Fruit fly (Drosophila melanogaster) whole organism: ENCODE results near the gene Pex14.

Experiments used
- CG8478 ChIP-seq: fragments of >200 bp; optimal IDR thresholded peaks from 2 replicates; lab custom pipeline; 2018; ENCODE audit warnings: inconsistent platforms
- Dll ChIP-seq: fragments of >200 bp; optimal IDR thresholded peaks from 2 replicates; lab custom pipeline; 2017
- EcR ChIP-seq, 2 experiments: fragments of >200 bp; optimal IDR thresholded peaks; 2 replicates each; lab custom pipeline; 2017; ENCODE audit warnings: missing biosample characterization in 2 of 2, missing genetic modification characterization in 2 of 2, missing genetic modification reagents in 2 of 2
- pan ChIP-seq: fragments of >200 bp; optimal IDR thresholded peaks from 2 replicates; lab custom pipeline; 2017
- psq ChIP-seq: fragments of >200 bp; optimal IDR thresholded peaks from 2 replicates; lab custom pipeline; 2017
- usp ChIP-seq: fragments of >200 bp; optimal IDR thresholded peaks from 2 replicates; lab custom pipeline; 2017; ENCODE audit warnings: missing biosample characterization, missing genetic modification characterization, mixed read lengths

DNA sequence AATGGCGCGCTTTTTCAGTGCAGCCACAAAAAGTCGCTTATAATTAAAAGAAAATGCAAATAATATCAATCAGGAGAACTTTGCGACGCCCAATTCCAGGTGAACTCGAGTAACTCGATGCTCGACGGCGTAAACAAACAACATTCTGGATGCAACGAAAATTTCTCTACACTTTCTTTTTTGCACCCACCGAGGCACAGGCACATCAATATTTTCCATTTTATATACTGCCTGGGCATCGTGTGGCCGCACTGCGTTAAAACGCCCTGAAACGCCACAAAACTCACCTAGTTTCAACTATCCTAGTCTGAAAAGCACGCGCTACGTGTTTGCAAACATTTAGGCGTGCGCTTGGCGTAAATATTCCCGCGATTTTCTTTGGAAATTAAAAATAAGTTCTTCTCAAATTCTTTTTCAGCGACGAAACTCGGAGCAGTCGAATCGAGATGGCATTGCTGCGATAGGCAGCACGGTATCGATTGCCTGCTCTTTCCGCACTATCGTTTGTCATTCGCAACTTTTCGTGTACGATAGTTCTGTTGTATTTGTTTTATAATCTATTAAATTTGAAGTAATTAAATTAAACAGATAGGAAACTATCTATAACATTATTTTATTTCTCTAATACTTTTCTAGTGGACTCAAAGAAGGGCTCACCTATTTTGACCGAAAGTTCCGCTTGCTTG is 7.3 kb downstream of the Pex14 start, which contains the start of gene Pcif1:
- TF ChIP-seq CG8478 (lab: Kevin White, UChicago) (no peak), EcR (GFP tag; optimal IDR thresholded peaks at IDR 0.05; lab: Kevin White, UChicago) (no peak), psq (no peak), pan (no peak), usp (GFP tag; lab: Kevin White, UChicago) (no peak), Dll (lab: Kevin White, UChicago) (no peak)
